Fruit fly (Drosophila melanogaster) whole organism, embryonic: ENCODE data around the gene CG17029.

Experiments used
- Antp ChIP-seq: fragments of 200-800 bp; sonication (Bioruptor generic); optimal IDR thresholded peaks from 3 replicates; lab custom pipeline; 2016; ENCODE audit warnings: missing biosample characterization, missing genetic modification characterization
- CG10267 ChIP-seq: fragments of 200-800 bp; sonication (Bioruptor generic); optimal IDR thresholded peaks from 2 replicates; lab custom pipeline; 2018; ENCODE audit warnings: missing biosample characterization, mild to moderate bottlenecking, missing genetic modification characterization, moderate library complexity
- CG11696 ChIP-seq: fragments of 200-800 bp; sonication (Bioruptor generic); IDR thresholded peaks from 2 replicates; pipeline ENCODE4 v1.3.6; 2022; ENCODE audit warnings: missing biosample characterization, missing genetic modification characterization
- CG14710 ChIP-seq: fragments of 200-800 bp; sonication (Bioruptor generic); optimal IDR thresholded peaks from 3 replicates; lab custom pipeline; 2019; ENCODE audit warnings: missing biosample characterization, mild to moderate bottlenecking, missing genetic modification characterization, moderate library complexity
- CG14965 ChIP-seq: fragments of 200-800 bp; sonication (Bioruptor generic); optimal IDR thresholded peaks from 2 replicates; lab custom pipeline; 2016; ENCODE audit warnings: missing biosample characterization, missing genetic modification characterization, borderline replicate concordance
- CG17612 ChIP-seq: fragments of 200-800 bp; sonication (Bioruptor generic); IDR thresholded peaks from 2 replicates; pipeline ENCODE4 v1.3.6; 2022; ENCODE audit warnings: missing biosample characterization, missing genetic modification characterization
- CG18599 ChIP-seq: fragments of 200-800 bp; sonication (Bioruptor generic); optimal IDR thresholded peaks from 3 replicates; lab custom pipeline; 2017; ENCODE audit warnings: missing biosample characterization, missing genetic modification characterization, mild to moderate bottlenecking, moderate library complexity, missing genetic modification reagents
- CG2116 ChIP-seq: fragments of 200-800 bp; sonication (Bioruptor generic); optimal IDR thresholded peaks from 3 replicates; lab custom pipeline; 2018; ENCODE audit warnings: missing biosample characterization, mild to moderate bottlenecking, missing genetic modification characterization
- CG2712 ChIP-seq: fragments of 200-800 bp; optimal IDR thresholded peaks from 3 replicates; lab custom pipeline; 2019; ENCODE audit warnings: missing biosample characterization, mild to moderate bottlenecking, missing genetic modification characterization, moderate library complexity
- CG31441 ChIP-seq: fragments of 200-800 bp; sonication (Bioruptor generic); IDR thresholded peaks from 2 replicates; pipeline ENCODE4 v1.3.6; 2022; ENCODE audit warnings: missing biosample characterization, missing genetic modification characterization
- CG32767 ChIP-seq: fragments of 200-800 bp; sonication (Bioruptor generic); IDR thresholded peaks from 2 replicates; pipeline ENCODE4 v1.3.6; 2022; ENCODE audit warnings: missing biosample characterization, missing genetic modification characterization
- CG33213 ChIP-seq: fragments of 200-800 bp; sonication (Bioruptor generic); optimal IDR thresholded peaks from 3 replicates; lab custom pipeline; 2016; ENCODE audit warnings: missing biosample characterization, missing genetic modification characterization
- CG3847 ChIP-seq: fragments of 200-800 bp; sonication (Bioruptor generic); IDR thresholded peaks from 2 replicates; pipeline ENCODE4 v1.3.6; 2022; ENCODE audit warnings: missing biosample characterization, missing genetic modification characterization
- CG5953 ChIP-seq: fragments of 200-800 bp; sonication (Bioruptor generic); IDR thresholded peaks from 2 replicates; pipeline ENCODE4 v1.3.6; 2022; ENCODE audit warnings: missing biosample characterization, missing genetic modification characterization
- CG6791 ChIP-seq: fragments of 200-800 bp; sonication (Bioruptor generic); IDR thresholded peaks from 3 replicates; pipeline ENCODE4 v1.3.6; 2022; ENCODE audit warnings: missing biosample characterization, missing genetic modification characterization; ENCODE audit not compliant: partially characterized antibody
- CG6813 ChIP-seq: fragments of 200-800 bp; sonication (Bioruptor generic); optimal IDR thresholded peaks from 2 replicates; lab custom pipeline; 2017; ENCODE audit warnings: missing biosample characterization, missing genetic modification characterization, mild to moderate bottlenecking, moderate library complexity, missing genetic modification reagents
- CG7271 ChIP-seq: fragments of 200-800 bp; sonication (Bioruptor generic); optimal IDR thresholded peaks from 2 replicates; lab custom pipeline; 2018; ENCODE audit warnings: missing biosample characterization, mild to moderate bottlenecking, missing genetic modification characterization, moderate library complexity
- CG7963 ChIP-seq: fragments of 200-800 bp; sonication (Bioruptor generic); IDR thresholded peaks from 3 replicates; pipeline ENCODE4 v1.3.6; 2022; ENCODE audit warnings: missing biosample characterization, missing genetic modification characterization; ENCODE audit not compliant: partially characterized antibody
- CG8478 ChIP-seq: fragments of >200 bp; optimal IDR thresholded peaks from 2 replicates; lab custom pipeline; 2018
- CG9437 ChIP-seq: fragments of 200-800 bp; sonication (Bioruptor generic); optimal IDR thresholded peaks from 2 replicates; lab custom pipeline; 2018; ENCODE audit warnings: missing biosample characterization, mild to moderate bottlenecking, missing genetic modification characterization
- Camta ChIP-seq: fragments of 200-800 bp; sonication (Bioruptor generic); optimal IDR thresholded peaks from 2 replicates; lab custom pipeline; 2016; ENCODE audit warnings: missing biosample characterization, missing genetic modification characterization
- D19A ChIP-seq: fragments of 200-800 bp; optimal IDR thresholded peaks from 3 replicates; lab custom pipeline; 2019; ENCODE audit warnings: missing biosample characterization, mild to moderate bottlenecking, missing genetic modification characterization, moderate library complexity
- D19B ChIP-seq: fragments of 200-800 bp; sonication (Bioruptor generic); optimal IDR thresholded peaks from 2 replicates; lab custom pipeline; 2017; ENCODE audit warnings: missing biosample characterization, mild to moderate bottlenecking, missing genetic modification characterization
- E2f1 ChIP-seq: fragments of 200-800 bp; sonication (Bioruptor generic); IDR thresholded peaks from 2 replicates; pipeline ENCODE4 v1.3.6; 2022; ENCODE audit warnings: missing biosample characterization, missing genetic modification characterization
- Gug ChIP-seq: fragments of 200-800 bp; sonication (Bioruptor generic); IDR thresholded peaks from 4 replicates; pipeline ENCODE4 v1.3.6; 2022; ENCODE audit warnings: missing biosample characterization, missing genetic modification characterization
- HLH3B ChIP-seq: fragments of 200-800 bp; sonication (Bioruptor generic); IDR thresholded peaks from 2 replicates; pipeline ENCODE4 v1.3.6; 2022; ENCODE audit warnings: missing biosample characterization, missing genetic modification characterization
- Hr3 ChIP-seq: fragments of 200-800 bp; sonication (Bioruptor generic); optimal IDR thresholded peaks from 3 replicates; lab custom pipeline; 2016; ENCODE audit warnings: missing biosample characterization, missing genetic modification characterization
- Lpt ChIP-seq: fragments of >200 bp; optimal IDR thresholded peaks from 2 replicates; lab custom pipeline; 2018; ENCODE audit warnings: missing biosample characterization, missing genetic modification characterization
- NK7.1 ChIP-seq: fragments of 200-800 bp; sonication (Bioruptor generic); optimal IDR thresholded peaks from 3 replicates; lab custom pipeline; 2016; ENCODE audit warnings: missing biosample characterization, missing genetic modification characterization
- Rx ChIP-seq: fragments of 200-800 bp; sonication (Bioruptor generic); IDR thresholded peaks from 2 replicates; pipeline ENCODE4 v1.3.6; 2022; ENCODE audit warnings: missing biosample characterization, missing genetic modification characterization
- Sox102F ChIP-seq: fragments of 200-800 bp; sonication (Bioruptor generic); optimal IDR thresholded peaks from 2 replicates; lab custom pipeline; 2018; ENCODE audit warnings: missing biosample characterization, mild to moderate bottlenecking, missing genetic modification characterization, moderate library complexity
- Spps ChIP-seq: fragments of 200-800 bp; sonication (Bioruptor generic); optimal IDR thresholded peaks from 2 replicates; lab custom pipeline; 2018; ENCODE audit warnings: missing biosample characterization, mild to moderate bottlenecking, missing genetic modification characterization
- Sry-β ChIP-seq: fragments of 200-800 bp; sonication (Bioruptor generic); optimal IDR thresholded peaks from 2 replicates; lab custom pipeline; 2018; ENCODE audit warnings: missing biosample characterization, mild to moderate bottlenecking, missing genetic modification characterization, moderate library complexity
- TFAM ChIP-seq: fragments of 200-800 bp; sonication (Bioruptor generic); optimal IDR thresholded peaks from 2 replicates; lab custom pipeline; 2017; ENCODE audit warnings: missing biosample characterization, missing genetic modification characterization, inconsistent platforms
- YL-1 ChIP-seq: fragments of 200-800 bp; sonication (Bioruptor generic); optimal IDR thresholded peaks from 3 replicates; lab custom pipeline; 2017; ENCODE audit warnings: missing biosample characterization, mild to moderate bottlenecking, missing genetic modification characterization
- cg ChIP-seq: fragments of 200-800 bp; sonication (Bioruptor generic); optimal IDR thresholded peaks from 3 replicates; lab custom pipeline; 2019; ENCODE audit warnings: missing biosample characterization, mild to moderate bottlenecking, missing genetic modification characterization, moderate library complexity
- corto ChIP-seq: fragments of 200-800 bp; sonication (Bioruptor generic); optimal IDR thresholded peaks from 2 replicates; lab custom pipeline; 2016; ENCODE audit warnings: missing biosample characterization, mild to moderate bottlenecking, missing genetic modification characterization, moderate library complexity
- gro ChIP-seq: fragments of 200-800 bp; sonication (Bioruptor generic); optimal IDR thresholded peaks from 2 replicates; lab custom pipeline; 2016; ENCODE audit warnings: missing biosample characterization, missing genetic modification characterization
- ham ChIP-seq: fragments of 200-800 bp; sonication (Bioruptor generic); IDR thresholded peaks from 2 replicates; pipeline ENCODE4 v1.3.6; 2022; ENCODE audit warnings: missing biosample characterization, missing genetic modification characterization
- insv ChIP-seq, 2 experiments: fragments of 200-800 bp; sonication (Bioruptor generic); optimal IDR thresholded peaks; 3 replicates each; lab custom pipeline; 2016 to 2018; ENCODE audit warnings: missing biosample characterization in 2 of 2, missing genetic modification characterization in 2 of 2
- knrl ChIP-seq: fragments of 200-800 bp; sonication (Bioruptor generic); IDR thresholded peaks from 3 replicates; pipeline ENCODE4 v1.3.6; 2022; ENCODE audit warnings: missing biosample characterization, missing genetic modification characterization; ENCODE audit not compliant: partially characterized antibody
- maf-S ChIP-seq: fragments of 200-800 bp; sonication (Bioruptor generic); optimal IDR thresholded peaks from 2 replicates; lab custom pipeline; 2016; ENCODE audit warnings: missing biosample characterization, missing genetic modification characterization
- phol ChIP-seq: fragments of 200-800 bp; sonication (Bioruptor generic); optimal IDR thresholded peaks from 3 replicates; lab custom pipeline; 2018; ENCODE audit warnings: missing biosample characterization, mild to moderate bottlenecking, missing genetic modification characterization, moderate library complexity
- pum ChIP-seq: fragments of 200-800 bp; sonication (Bioruptor generic); optimal IDR thresholded peaks from 2 replicates; lab custom pipeline; 2016; ENCODE audit warnings: missing biosample characterization, missing genetic modification characterization
- row ChIP-seq: fragments of 200-800 bp; sonication (Bioruptor generic); IDR thresholded peaks from 3 replicates; pipeline ENCODE4 v1.3.6; 2022; ENCODE audit warnings: missing biosample characterization, missing genetic modification characterization
- salm ChIP-seq: fragments of 200-800 bp; sonication (Bioruptor generic); optimal IDR thresholded peaks from 2 replicates; lab custom pipeline; 2018; ENCODE audit warnings: missing biosample characterization, mild to moderate bottlenecking, missing genetic modification characterization
- sna ChIP-seq: fragments of 200-800 bp; sonication (Bioruptor generic); IDR thresholded peaks from 2 replicates; pipeline ENCODE4 v1.3.6; 2022; ENCODE audit warnings: missing biosample characterization, missing genetic modification characterization; ENCODE audit not compliant: partially characterized antibody
- trh ChIP-seq: fragments of 200-800 bp; sonication (Bioruptor generic); optimal IDR thresholded peaks from 2 replicates; lab custom pipeline; 2016; ENCODE audit warnings: missing biosample characterization, missing genetic modification characterization
- tx ChIP-seq: fragments of 200-800 bp; sonication (Bioruptor generic); optimal IDR thresholded peaks from 2 replicates; lab custom pipeline; 2016; ENCODE audit warnings: missing biosample characterization, missing genetic modification characterization
- vfl ChIP-seq: fragments of 200-800 bp; sonication (Bioruptor generic); optimal IDR thresholded peaks from 2 replicates; lab custom pipeline; 2016; ENCODE audit warnings: missing biosample characterization, missing genetic modification characterization

Gene CG17029

DNA sequence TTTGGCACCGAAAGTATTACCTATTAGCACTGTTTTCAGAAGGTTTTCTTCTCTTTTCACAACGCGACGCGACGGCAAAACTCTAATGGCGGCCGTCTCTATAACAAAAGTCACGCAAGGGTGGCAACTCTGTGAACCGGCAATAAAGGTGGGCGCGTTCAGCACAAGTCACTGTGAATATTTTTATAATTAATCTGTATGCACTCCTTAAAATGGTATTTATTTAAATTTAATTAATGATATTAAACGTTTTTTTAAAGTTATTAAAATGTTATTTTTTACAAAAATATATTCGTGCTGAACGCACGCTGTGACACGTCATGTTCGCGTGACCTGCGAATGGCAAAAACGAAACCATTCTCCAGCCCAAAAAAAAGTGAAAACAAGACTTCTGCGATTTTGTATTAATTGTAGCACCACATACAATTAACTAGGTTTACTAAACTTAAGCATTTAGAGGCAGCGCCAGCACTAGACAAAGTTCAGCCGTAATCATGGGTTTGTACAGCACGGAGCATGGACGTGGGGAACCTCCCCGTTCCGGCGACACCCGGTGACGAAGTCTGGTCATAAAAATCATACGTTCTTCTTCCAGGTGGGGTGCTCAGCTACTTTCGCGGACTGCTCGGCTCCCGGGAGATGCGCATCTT is 6.2 kb downstream of the CG17029 start, which contains the start of the genes brm and Arl1 (continued):
- TF ChIP-seq Camta (peak; percentile 87), knrl (peak; percentile 69), YL-1 (peak; percentile 99), Rx (GFP tag; lab: Robert Waterston, UW) (peak; percentile 99), gro (GFP tag; lab: Kevin White, UChicago) (peak; percentile 89), CG9437 (GFP tag; lab: Kevin White, UChicago) (peak; percentile 90), vfl (GFP tag; lab: Kevin White, UChicago) (peak; percentile 93), CG18599 (peak; percentile 98), CG10267 (tag; lab: Kevin White, UChicago) (peak; percentile 93), NK7.1 (GFP tag; lab: Kevin White, UChicago) (peak; percentile 52), CG11696 (GFP tag; lab: Robert Waterston, UW) (peak; percentile 94), trh (GFP tag; lab: Kevin White, UChicago) (peak; percentile 94), D19B (GFP tag; lab: Kevin White, UChicago) (peak; percentile 94), CG5953 (GFP tag; lab: Robert Waterston, UW) (peak; percentile 97), CG6813 (peak; percentile 95), Antp (GFP tag; lab: Kevin White, UChicago) (peak; percentile 78), CG8478 (lab: Kevin White, UChicago) (no peak), E2f1 (GFP tag; lab: Robert Waterston, UW) (peak; percentile 99), CG2712 (tag; lab: Kevin White, UChicago) (peak; percentile 99), CG31441 (peak; percentile 100), CG14710 (peak; percentile 98), cg (GFP tag; lab: Kevin White, UChicago) (no peak), Sox102F (GFP tag; lab: Kevin White, UChicago) (peak; percentile 98), Sry-β (peak; percentile 61), Lpt (GFP tag; lab: Kevin White, UChicago) (no peak), D19A (peak; percentile 90), maf-S (peak; percentile 75), CG17612 (GFP tag; lab: Robert Waterston, UW) (peak; percentile 98), row (GFP tag; lab: Robert Waterston, UW) (peak; percentile 100), salm (tag; lab: Kevin White, UChicago) (peak; percentile 92), CG14965 (GFP tag; lab: Kevin White, UChicago) (no peak), CG6791 (GFP tag; lab: Robert Waterston, UW) (0 out of 3 replicates have a peak, but pooled peaks have one; percentile 19), TFAM (GFP tag; lab: Kevin White, UChicago) (peak; percentile 80), pum (GFP tag; lab: Kevin White, UChicago) (peak; percentile 88), phol (tag; lab: Kevin White, UChicago) (peak; percentile 100), HLH3B (GFP tag; lab: Robert Waterston, UW) (peak; percentile 99), CG7963 (GFP tag; lab: Robert Waterston, UW) (no peak), Hr3 (GFP tag; lab: Kevin White, UChicago) (peak; percentile 98), corto (GFP tag; lab: Kevin White, UChicago) (peak; percentile 92), tx (peak; percentile 83), Gug (GFP tag; lab: Robert Waterston, UW) (peak; percentile 98), CG7271 (tag; lab: Kevin White, UChicago) (peak; percentile 97), CG3847 (GFP tag; lab: Robert Waterston, UW) (peak; percentile 100), CG32767 (GFP tag; lab: Robert Waterston, UW) (peak; percentile 99), CG33213 (GFP tag; lab: Kevin White, UChicago) (peak; percentile 74), CG2116 (GFP tag; lab: Kevin White, UChicago) (peak; percentile 87), insv (GFP tag; optimal IDR thresholded peaks at IDR 0.05; lab: Kevin White, UChicago) (peak in 1 of 2 experiments; percentile 84), Spps (tag; lab: Kevin White, UChicago) (peak; percentile 95), ham (peak; percentile 98), sna (GFP tag; lab: Robert Waterston, UW) (0 out of 2 replicates have a peak, but pooled peaks have one; percentile 9)
